Fruit fly (Drosophila melanogaster) whole organism, embryonic: ENCODE data around the gene CG33230.

ENCODE experiments used
- Awh ChIP-seq: fragments of 200-800 bp; sonication (Bioruptor generic); IDR thresholded peaks from 2 replicates; pipeline ENCODE4, ENCODE4 v1.3.6; 2022; ENCODE audit warnings: missing biosample characterization, missing genetic modification characterization
- CG11085 ChIP-seq: fragments of 200-800 bp; sonication (Bioruptor generic); IDR thresholded peaks from 2 replicates; pipeline ENCODE4 v1.3.6; 2022; ENCODE audit warnings: missing biosample characterization, missing genetic modification characterization
- CG11695 ChIP-seq: fragments of 200-800 bp; sonication (Bioruptor generic); IDR thresholded peaks from 3 replicates; pipeline ENCODE4 v1.3.6; 2022; ENCODE audit warnings: missing biosample characterization, missing genetic modification characterization
- CG12744 ChIP-seq: fragments of 200-800 bp; sonication (Bioruptor generic); optimal IDR thresholded peaks from 2 replicates; lab custom pipeline; 2016; ENCODE audit warnings: missing biosample characterization, missing genetic modification characterization
- CG13775 ChIP-seq: fragments of 200-800 bp; sonication (Bioruptor generic); optimal IDR thresholded peaks from 3 replicates; lab custom pipeline; 2017; ENCODE audit warnings: missing biosample characterization, mild to moderate bottlenecking, missing genetic modification characterization
- CG14014 ChIP-seq: fragments of 200-800 bp; sonication (Bioruptor generic); IDR thresholded peaks from 2 replicates; pipeline ENCODE4 v1.3.6; 2022; ENCODE audit warnings: missing biosample characterization, missing genetic modification characterization
- CG15479 ChIP-seq: fragments of 200-800 bp; sonication (Bioruptor generic); optimal IDR thresholded peaks from 3 replicates; lab custom pipeline; 2019; ENCODE audit warnings: missing biosample characterization, mild to moderate bottlenecking, missing genetic modification characterization, moderate library complexity
- CG1603 ChIP-seq: fragments of 200-800 bp; sonication (Bioruptor generic); optimal IDR thresholded peaks from 2 replicates; lab custom pipeline; 2019; ENCODE audit warnings: missing biosample characterization, mild to moderate bottlenecking, missing genetic modification characterization, moderate library complexity
- CG17612 ChIP-seq: fragments of 200-800 bp; sonication (Bioruptor generic); IDR thresholded peaks from 2 replicates; pipeline ENCODE4 v1.3.6; 2022; ENCODE audit warnings: missing biosample characterization, missing genetic modification characterization
- CG17829 ChIP-seq: fragments of 200-800 bp; optimal IDR thresholded peaks from 2 replicates; lab custom pipeline; 2019; ENCODE audit warnings: missing biosample characterization, mild to moderate bottlenecking, missing genetic modification characterization, moderate library complexity
- CG31388 ChIP-seq: fragments of 200-800 bp; sonication (Bioruptor generic); optimal IDR thresholded peaks from 2 replicates; lab custom pipeline; 2016; ENCODE audit warnings: missing biosample characterization, missing genetic modification characterization
- CG4282 ChIP-seq: fragments of 200-800 bp; sonication (Bioruptor generic); optimal IDR thresholded peaks from 2 replicates; lab custom pipeline; 2016; ENCODE audit warnings: missing biosample characterization, missing genetic modification characterization
- CG4707 ChIP-seq: fragments of 200-800 bp; sonication (Bioruptor generic); optimal IDR thresholded peaks from 2 replicates; lab custom pipeline; 2018; ENCODE audit warnings: missing biosample characterization, mild to moderate bottlenecking, missing genetic modification characterization, moderate library complexity
- CG5953 ChIP-seq: fragments of 200-800 bp; sonication (Bioruptor generic); IDR thresholded peaks from 2 replicates; pipeline ENCODE4 v1.3.6; 2022; ENCODE audit warnings: missing biosample characterization, missing genetic modification characterization
- CG6654 ChIP-seq: fragments of 200-800 bp; sonication (Bioruptor generic); optimal IDR thresholded peaks from 2 replicates; lab custom pipeline; 2017; ENCODE audit warnings: missing biosample characterization, mild to moderate bottlenecking, missing genetic modification characterization
- CG7271 ChIP-seq: fragments of 200-800 bp; sonication (Bioruptor generic); optimal IDR thresholded peaks from 2 replicates; lab custom pipeline; 2018; ENCODE audit warnings: missing biosample characterization, mild to moderate bottlenecking, missing genetic modification characterization, moderate library complexity
- CG7963 ChIP-seq: fragments of 200-800 bp; sonication (Bioruptor generic); IDR thresholded peaks from 3 replicates; pipeline ENCODE4 v1.3.6; 2022; ENCODE audit warnings: missing biosample characterization, missing genetic modification characterization; ENCODE audit not compliant: partially characterized antibody
- CG8089 ChIP-seq: fragments of 200-800 bp; sonication (Bioruptor generic); optimal IDR thresholded peaks from 3 replicates; lab custom pipeline; 2016; ENCODE audit warnings: missing biosample characterization, missing genetic modification characterization
- Dek ChIP-seq: fragments of 200-800 bp; sonication (Bioruptor generic); optimal IDR thresholded peaks from 3 replicates; lab custom pipeline; 2019; ENCODE audit warnings: missing biosample characterization, mild to moderate bottlenecking, missing genetic modification characterization, moderate library complexity
- Dref ChIP-seq: fragments of 200-800 bp; sonication (Bioruptor generic); IDR thresholded peaks from 2 replicates; pipeline ENCODE4 v1.3.6; 2022; ENCODE audit warnings: missing biosample characterization, missing genetic modification characterization
- E2f1 ChIP-seq: fragments of 200-800 bp; sonication (Bioruptor generic); IDR thresholded peaks from 2 replicates; pipeline ENCODE4 v1.3.6; 2022; ENCODE audit warnings: missing biosample characterization, missing genetic modification characterization
- Elba2 ChIP-seq: fragments of 200-800 bp; sonication (Bioruptor generic); optimal IDR thresholded peaks from 3 replicates; lab custom pipeline; 2016; ENCODE audit warnings: missing biosample characterization, missing genetic modification characterization
- Fer1 ChIP-seq: fragments of 200-800 bp; sonication (Bioruptor generic); optimal IDR thresholded peaks from 2 replicates; lab custom pipeline; 2017; ENCODE audit warnings: missing biosample characterization, mild to moderate bottlenecking, missing genetic modification characterization
- H15 ChIP-seq: fragments of 200-800 bp; sonication (Bioruptor generic); IDR thresholded peaks from 3 replicates; pipeline ENCODE4 v1.3.6; 2022; ENCODE audit warnings: missing biosample characterization, missing genetic modification characterization
- HLH54F ChIP-seq: fragments of 200-800 bp; sonication (Bioruptor generic); optimal IDR thresholded peaks from 3 replicates; lab custom pipeline; 2016; ENCODE audit warnings: missing biosample characterization, missing genetic modification characterization
- Hr51 ChIP-seq, 2 experiments: fragments of 200-800 bp; sonication (Bioruptor generic); optimal IDR thresholded peaks; 2 replicates in 1 of 2; 3 replicates in 1 of 2; lab custom pipeline; 2016 to 2018; ENCODE audit warnings: missing biosample characterization in 2 of 2, missing genetic modification characterization in 2 of 2, mild to moderate bottlenecking in 1 of 2, moderate library complexity in 1 of 2
- Lhr ChIP-seq: fragments of 200-800 bp; sonication (Bioruptor generic); optimal IDR thresholded peaks from 3 replicates; lab custom pipeline; 2017; ENCODE audit warnings: mild to moderate bottlenecking, missing biosample characterization, missing genetic modification reagents, missing genetic modification characterization
- Mes4 ChIP-seq: fragments of 200-800 bp; sonication (Bioruptor generic); optimal IDR thresholded peaks from 2 replicates; lab custom pipeline; 2016; ENCODE audit warnings: missing biosample characterization, missing genetic modification characterization
- Spps ChIP-seq: fragments of 200-800 bp; sonication (Bioruptor generic); optimal IDR thresholded peaks from 2 replicates; lab custom pipeline; 2018; ENCODE audit warnings: missing biosample characterization, mild to moderate bottlenecking, missing genetic modification characterization
- ato ChIP-seq: fragments of 200-800 bp; sonication (Bioruptor generic); IDR thresholded peaks from 2 replicates; pipeline ENCODE4 v1.3.6; 2022; ENCODE audit warnings: missing biosample characterization, missing genetic modification characterization; ENCODE audit not compliant: partially characterized antibody
- cato ChIP-seq: fragments of 200-800 bp; sonication (Bioruptor generic); optimal IDR thresholded peaks from 2 replicates; lab custom pipeline; 2016; ENCODE audit warnings: missing biosample characterization, missing genetic modification characterization, borderline replicate concordance
- chinmo ChIP-seq: fragments of 200-800 bp; sonication (Bioruptor generic); IDR thresholded peaks from 4 replicates; pipeline ENCODE4 v1.3.6; 2022; ENCODE audit warnings: missing biosample characterization, missing genetic modification characterization; ENCODE audit not compliant: partially characterized antibody
- chn ChIP-seq: fragments of 200-800 bp; sonication (Bioruptor generic); optimal IDR thresholded peaks from 2 replicates; lab custom pipeline; 2016; ENCODE audit warnings: missing biosample characterization, missing genetic modification characterization
- dimm ChIP-seq: fragments of 200-800 bp; sonication (Bioruptor generic); IDR thresholded peaks from 2 replicates; pipeline ENCODE4 v1.3.6; 2022; ENCODE audit warnings: missing biosample characterization, missing genetic modification characterization
- ftz-f1 ChIP-seq: fragments of 200-800 bp; sonication (Bioruptor generic); optimal IDR thresholded peaks from 2 replicates; lab custom pipeline; 2016; ENCODE audit warnings: missing biosample characterization, missing genetic modification characterization
- gfzf ChIP-seq: fragments of 200-800 bp; sonication (Bioruptor generic); optimal IDR thresholded peaks from 2 replicates; lab custom pipeline; 2016; ENCODE audit warnings: missing biosample characterization, mild to moderate bottlenecking, missing genetic modification characterization, moderate library complexity
- gsb ChIP-seq: fragments of 200-800 bp; sonication (Bioruptor generic); IDR thresholded peaks from 2 replicates; pipeline ENCODE4 v1.3.6; 2022; ENCODE audit warnings: missing biosample characterization, missing genetic modification characterization
- gt ChIP-seq: fragments of 200-800 bp; sonication (Bioruptor generic); IDR thresholded peaks from 2 replicates; pipeline ENCODE4 v1.3.6; 2022; ENCODE audit warnings: missing biosample characterization, missing genetic modification characterization
- hb ChIP-seq: fragments of 200-800 bp; sonication (Bioruptor generic); IDR thresholded peaks from 3 replicates; pipeline ENCODE4 v1.3.6; 2022; ENCODE audit warnings: missing biosample characterization, missing genetic modification characterization; ENCODE audit not compliant: partially characterized antibody
- hbn ChIP-seq: fragments of 200-800 bp; sonication (Bioruptor generic); IDR thresholded peaks from 2 replicates; pipeline ENCODE4 v1.3.6; 2022; ENCODE audit warnings: missing biosample characterization, missing genetic modification characterization; ENCODE audit not compliant: partially characterized antibody
- odd ChIP-seq: fragments of 200-800 bp; sonication (Bioruptor generic); optimal IDR thresholded peaks from 2 replicates; lab custom pipeline; 2017; ENCODE audit warnings: missing biosample characterization, mild to moderate bottlenecking, missing genetic modification characterization
- pfk ChIP-seq: fragments of 200-800 bp; sonication (Bioruptor generic); optimal IDR thresholded peaks from 2 replicates; lab custom pipeline; 2018; ENCODE audit warnings: missing biosample characterization, mild to moderate bottlenecking, missing genetic modification characterization, moderate library complexity
- phol ChIP-seq: fragments of 200-800 bp; sonication (Bioruptor generic); optimal IDR thresholded peaks from 3 replicates; lab custom pipeline; 2018; ENCODE audit warnings: missing biosample characterization, mild to moderate bottlenecking, missing genetic modification characterization, moderate library complexity
- pum ChIP-seq: fragments of 200-800 bp; sonication (Bioruptor generic); optimal IDR thresholded peaks from 2 replicates; lab custom pipeline; 2016; ENCODE audit warnings: missing biosample characterization, missing genetic modification characterization
- pzg ChIP-seq: fragments of 200-800 bp; sonication (Bioruptor generic); optimal IDR thresholded peaks from 3 replicates; lab custom pipeline; 2018; ENCODE audit warnings: missing biosample characterization, mild to moderate bottlenecking, missing genetic modification characterization, moderate library complexity
- ranshi ChIP-seq: fragments of 200-800 bp; sonication (Bioruptor generic); IDR thresholded peaks from 2 replicates; pipeline ENCODE4 v1.3.6; 2022; ENCODE audit warnings: missing biosample characterization, missing genetic modification characterization
- row ChIP-seq: fragments of 200-800 bp; sonication (Bioruptor generic); IDR thresholded peaks from 3 replicates; pipeline ENCODE4 v1.3.6; 2022; ENCODE audit warnings: missing biosample characterization, missing genetic modification characterization
- scrt ChIP-seq: fragments of 200-800 bp; sonication (Bioruptor generic); optimal IDR thresholded peaks from 2 replicates; lab custom pipeline; 2018; ENCODE audit warnings: missing biosample characterization, mild to moderate bottlenecking, missing genetic modification characterization, moderate library complexity
- stc ChIP-seq: fragments of 200-800 bp; sonication (Bioruptor generic); IDR thresholded peaks from 2 replicates; pipeline ENCODE4 v1.3.6; 2022; ENCODE audit warnings: missing biosample characterization, missing genetic modification characterization
- usp ChIP-seq: fragments of >200 bp; optimal IDR thresholded peaks from 2 replicates; lab custom pipeline; 2017; ENCODE audit warnings: missing biosample characterization, missing genetic modification characterization

The CG33230 gene

DNA sequence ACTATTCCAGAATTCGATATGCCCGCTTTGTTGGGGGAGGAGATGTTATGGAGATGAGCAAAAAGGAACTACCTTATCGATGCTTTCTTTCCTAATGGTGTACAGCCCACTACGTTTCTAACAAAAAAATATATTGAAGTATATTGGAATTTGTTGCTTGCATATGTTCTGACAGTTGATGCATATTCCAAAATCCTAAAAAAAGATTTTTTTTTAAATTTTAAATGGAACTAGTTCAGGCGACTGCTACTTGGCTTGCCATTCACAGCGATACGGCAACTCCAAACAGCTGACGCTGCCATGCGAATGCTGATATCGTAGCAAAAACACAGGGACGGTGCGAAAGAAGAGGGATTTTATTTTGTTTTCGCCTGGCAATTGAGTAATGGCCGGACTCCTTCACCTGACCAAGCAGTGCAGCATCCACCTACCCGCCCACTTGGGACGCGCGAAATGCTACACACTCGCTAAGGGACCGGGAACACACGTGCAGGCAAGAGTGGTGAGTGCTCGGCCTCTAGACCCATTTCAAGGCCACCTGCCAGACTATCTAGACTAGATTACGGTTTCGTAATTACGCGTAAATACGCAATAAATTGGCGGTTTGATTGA, at the start of gene CG33230, which contains the start of the genes CG13926 and ABCB7:
Gene CG33230, plus strand, starts transcription at position 299 of the 612 bp plus-strand sequence.
Gene CG13926, minus strand, starts transcription at position 43 of the 612 bp plus-strand sequence.
Gene ABCB7, plus strand, starts transcription at position 299 of the 612 bp plus-strand sequence.
- no peak for TF ChIP-seq pfk (GFP tag; lab: Kevin White, UChicago)
- TF ChIP-seq phol (tag; lab: Kevin White, UChicago): peak; percentile 52
- no peak for TF ChIP-seq CG1603 (tag; lab: Kevin White, UChicago)
- TF ChIP-seq Fer1 (GFP tag; lab: Kevin White, UChicago): peak; percentile 27
- TF ChIP-seq odd (GFP tag; lab: Kevin White, UChicago): no peak
- TF ChIP-seq HLH54F (GFP tag; lab: Kevin White, UChicago): peak; percentile 21
- TF ChIP-seq Awh: no peak
- no peak for TF ChIP-seq CG17612 (GFP tag; lab: Robert Waterston, UW)
- TF ChIP-seq usp (GFP tag; lab: Kevin White, UChicago): no peak
- no peak for TF ChIP-seq CG31388
- TF ChIP-seq Mes4 (GFP tag; lab: Kevin White, UChicago): no peak
- TF ChIP-seq CG11085 (GFP tag; lab: Robert Waterston, UW): no peak
- no peak for TF ChIP-seq pum (GFP tag; lab: Kevin White, UChicago)
- no peak for TF ChIP-seq CG15479 (GFP tag; lab: Kevin White, UChicago)
- no peak for TF ChIP-seq CG12744 (GFP tag; lab: Kevin White, UChicago)
- no peak for TF ChIP-seq CG4707
- TF ChIP-seq ato (GFP tag; lab: Robert Waterston, UW): no peak
- TF ChIP-seq CG11695 (GFP tag; lab: Robert Waterston, UW): no peak
- TF ChIP-seq ranshi (GFP tag; lab: Robert Waterston, UW): no peak
- no peak for TF ChIP-seq CG8089
- TF ChIP-seq CG6654: no peak
- TF ChIP-seq H15: no peak
- no peak for TF ChIP-seq stc
- TF ChIP-seq gt (GFP tag; lab: Robert Waterston, UW): no peak
- no peak for TF ChIP-seq hb (GFP tag; lab: Robert Waterston, UW)
- TF ChIP-seq Spps (tag; lab: Kevin White, UChicago): no peak
- TF ChIP-seq Lhr (GFP tag; lab: Kevin White, UChicago): peak; percentile 8
- no peak for TF ChIP-seq E2f1
- TF ChIP-seq CG17829 (tag; lab: Kevin White, UChicago): peak; percentile 34
- no peak for TF ChIP-seq scrt (GFP tag; lab: Kevin White, UChicago)
- TF ChIP-seq CG7271 (tag; lab: Kevin White, UChicago): no peak
- no peak for TF ChIP-seq gsb (GFP tag; lab: Robert Waterston, UW)
- no peak for TF ChIP-seq CG7963
- TF ChIP-seq CG14014 (GFP tag; lab: Robert Waterston, UW): no peak
- TF ChIP-seq chinmo: 0 out of 4 replicates have a peak, but pooled peaks have one; percentile 18
- TF ChIP-seq CG5953 (GFP tag; lab: Robert Waterston, UW): no peak
- TF ChIP-seq CG4282 (GFP tag; lab: Kevin White, UChicago): no peak
- TF ChIP-seq chn: no peak
- TF ChIP-seq dimm: no peak
- 0 out of 2 replicates have a peak, but pooled peaks have one; percentile 21 for TF ChIP-seq hbn
- TF ChIP-seq pzg (GFP tag; lab: Kevin White, UChicago): peak; percentile 54
- no peak for TF ChIP-seq gfzf (GFP tag; lab: Kevin White, UChicago)
- no peak for TF ChIP-seq Hr51 (GFP tag; optimal IDR thresholded peaks at IDR 0.05; lab: Kevin White, UChicago)
- TF ChIP-seq row (GFP tag; lab: Robert Waterston, UW): peak; percentile 92
- TF ChIP-seq CG13775 (GFP tag; lab: Kevin White, UChicago): peak; percentile 35
- no peak for TF ChIP-seq Elba2 (GFP tag; lab: Kevin White, UChicago)
- no peak for TF ChIP-seq cato
- TF ChIP-seq Dek (tag; lab: Kevin White, UChicago): peak; percentile 1
- TF ChIP-seq Dref (GFP tag; lab: Robert Waterston, UW): 0 out of 2 replicates have a peak, but pooled peaks have one; percentile 10
- TF ChIP-seq ftz-f1 (GFP tag; lab: Kevin White, UChicago): peak; percentile 98
